Worm (Caenorhabditis elegans): ENCODE results near the gene F10C1.1.

Gene F10C1.1

ce11 chrII:5785504-5785903 is 11.5 kb downstream of the F10C1.1 start:
- TF ChIP-seq lin-13 (tag; optimal IDR thresholded peaks at IDR 0.05), result no peak
- TF ChIP-seq ham-2 (GFP tag; optimal IDR thresholded peaks at IDR 0.05), result no peak
- TF ChIP-seq sptf-1 (tag; optimal IDR thresholded peaks at IDR 0.05), result no peak
- TF ChIP-seq unc-62 (GFP tag; optimal IDR thresholded peaks at IDR 0.05), result no peak
- TF ChIP-seq ztf-11 (tag; optimal IDR thresholded peaks at IDR 0.05), result no peak
- no peak for TF ChIP-seq nhr-76 (tag; optimal IDR thresholded peaks at IDR 0.05)
- TF ChIP-seq lsy-2 (tag; optimal IDR thresholded peaks at IDR 0.05), result no peak

DNA sequence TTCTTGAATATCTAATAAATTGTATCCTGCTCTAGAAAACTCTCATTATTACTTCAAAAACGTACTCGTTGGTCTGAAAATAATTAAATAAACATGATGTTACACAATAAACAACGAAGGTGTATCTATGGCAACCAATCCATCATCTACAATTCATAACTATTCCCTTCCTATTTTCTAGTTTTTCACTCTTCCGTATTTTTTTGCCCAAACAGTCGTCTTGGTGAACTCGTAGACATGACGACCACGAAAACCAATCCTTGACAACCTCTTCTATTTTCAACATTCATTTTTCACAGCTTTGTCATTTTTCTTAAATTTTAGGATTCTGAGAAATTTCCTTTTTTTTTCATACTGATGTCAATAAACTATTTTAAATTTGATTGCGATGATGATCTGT is 14.8 kb downstream of the F10C1.1 start, which contains the start of gene K05F1.13:
TSS of gene K05F1.13 (plus strand) at position 301 of the 400 bp plus-strand sequence.
- TF ChIP-seq nhr-237 (tag; optimal IDR thresholded peaks at IDR 0.05) (no peak), mls-2 (tag; optimal IDR thresholded peaks at IDR 0.05) (no peak), nhr-76 (tag; optimal IDR thresholded peaks at IDR 0.05) (no peak), nhr-12 (tag; optimal IDR thresholded peaks at IDR 0.05) (no peak), M03D4.4 (tag; optimal IDR thresholded peaks at IDR 0.05) (no peak), blmp-1 (tag; optimal IDR thresholded peaks at IDR 0.05) (no peak), lin-32 (GFP tag; optimal IDR thresholded peaks at IDR 0.05) (no peak), nhr-2 (tag; optimal IDR thresholded peaks at IDR 0.05) (no peak), elt-3 (tag; optimal IDR thresholded peaks at IDR 0.05) (no peak), lin-13 (tag; optimal IDR thresholded peaks at IDR 0.05) (no peak), ceh-83 (GFP tag; optimal IDR thresholded peaks at IDR 0.05) (no peak), ztf-11 (tag; optimal IDR thresholded peaks at IDR 0.05) (no peak)

- TF ChIP-seq elt-1 (tag; optimal IDR thresholded peaks at IDR 0.05; ENCODE audit: borderline replicate concordance, insufficient read depth) (peak; percentile 84), flh-1 (GFP tag; optimal IDR thresholded peaks at IDR 0.05) (no peak), nhr-2 (tag; optimal IDR thresholded peaks at IDR 0.05) (peak; percentile 35), unc-62 (GFP tag; optimal IDR thresholded peaks at IDR 0.05) (peak; percentile 28), unc-120 (tag; optimal IDR thresholded peaks at IDR 0.05; ENCODE audit: poor library complexity, severe bottlenecking) (peak; percentile 6), elt-3 (tag; optimal IDR thresholded peaks at IDR 0.05) (no peak), hlh-1 (tag; optimal IDR thresholded peaks at IDR 0.05) (peak; percentile 94)
These were observed 16.3 kb downstream of the F10C1.1 start, which contains the start of gene lect-2 for ce11 chrII:5790313-5790773. Gene lect-2 (plus strand): TSS chrII:5790723.

DNA sequence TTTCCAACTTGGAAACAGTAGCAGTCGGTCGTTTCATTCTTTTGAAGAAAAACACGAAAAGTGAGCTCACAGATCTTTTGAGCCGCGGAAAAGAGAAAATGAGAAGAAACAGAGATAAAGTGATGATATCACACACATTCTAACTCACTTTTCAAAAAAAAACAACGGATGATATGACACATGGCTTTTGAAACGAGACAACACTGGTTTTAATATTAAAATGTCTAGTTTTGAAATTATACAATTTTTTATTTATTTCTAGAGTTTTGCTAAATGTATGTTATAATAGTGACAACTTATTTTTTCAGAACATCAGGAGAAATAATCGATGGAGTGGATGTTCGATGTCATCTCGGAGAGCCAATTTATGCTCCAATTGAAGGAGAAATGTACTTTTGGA is 18.5 kb downstream of the F10C1.1 start, which contains the start of gene K05F1.14:
TSS of gene K05F1.14 (minus strand) at position 101 of the 400 bp plus-strand sequence.
- no peak for TF ChIP-seq tbx-8 (GFP tag; optimal IDR thresholded peaks at IDR 0.05)
- TF ChIP-seq M03D4.4 (tag; optimal IDR thresholded peaks at IDR 0.05), result no peak
- no peak for TF ChIP-seq lin-32 (GFP tag; optimal IDR thresholded peaks at IDR 0.05)
- TF ChIP-seq nhr-12 (tag; optimal IDR thresholded peaks at IDR 0.05), result no peak
- TF ChIP-seq elt-1 (tag; optimal IDR thresholded peaks at IDR 0.05; ENCODE audit: borderline replicate concordance, insufficient read depth), result no peak
- no peak for TF ChIP-seq nhr-28 (tag; optimal IDR thresholded peaks at IDR 0.05)
- TF ChIP-seq elt-3 (tag; optimal IDR thresholded peaks at IDR 0.05), result no peak
- no peak for TF ChIP-seq ces-1 (GFP tag; optimal IDR thresholded peaks at IDR 0.05)
- TF ChIP-seq cnd-1 (tag; optimal IDR thresholded peaks at IDR 0.05), result no peak
- TF ChIP-seq lin-13 (tag; optimal IDR thresholded peaks at IDR 0.05), result no peak
- TF ChIP-seq sptf-1 (tag; optimal IDR thresholded peaks at IDR 0.05), result no peak
- TF ChIP-seq mab-5 (tag; optimal IDR thresholded peaks at IDR 0.05), result no peak
- TF ChIP-seq lsy-2 (tag; optimal IDR thresholded peaks at IDR 0.05), result no peak
- no peak for TF ChIP-seq mls-2 (tag; optimal IDR thresholded peaks at IDR 0.05)
- TF ChIP-seq pha-4 (tag; optimal IDR thresholded peaks at IDR 0.05), result no peak
- TF ChIP-seq flh-1 (GFP tag; optimal IDR thresholded peaks at IDR 0.05), result no peak
- TF ChIP-seq zip-8 (tag; optimal IDR thresholded peaks at IDR 0.05), result no peak

- TF ChIP-seq drap-1 (GFP tag; optimal IDR thresholded peaks at IDR 0.05) (no peak), nhr-76 (tag; optimal IDR thresholded peaks at IDR 0.05) (no peak), lsy-2 (tag; optimal IDR thresholded peaks at IDR 0.05) (no peak), ceh-43 (GFP tag; optimal IDR thresholded peaks at IDR 0.05) (no peak), lin-13 (tag; optimal IDR thresholded peaks at IDR 0.05) (no peak), sptf-1 (tag; optimal IDR thresholded peaks at IDR 0.05) (no peak), hlh-1 (tag; optimal IDR thresholded peaks at IDR 0.05) (no peak)
These were observed 20.2 kb downstream of the F10C1.1 start, which contains the start of gene acdh-8 for ce11 chrII:5794195-5794594. Gene acdh-8 (plus strand): TSS chrII:5794495.

Measured in whole organism, mixed stage, embryonic.